Worm (Caenorhabditis elegans) whole organism, L4/young adult: ENCODE measurements around the gene C37C3.9.
A peak's percentile ranks its signal among the peaks of the same experiment; 100 is the strongest.

Source experiments
- W03F9.2 ChIP-seq: fragments of 150-350 bp; optimal IDR thresholded peaks from 2 replicates; lab custom pipeline; 2014; ENCODE audit warnings: missing biosample characterization, missing genetic modification characterization
- dao-5 ChIP-seq: sonication (generic microtip); optimal IDR thresholded peaks from 2 replicates; lab custom pipeline; 2016; ENCODE audit warnings: missing genotype, missing genetic modification characterization, moderate library complexity, missing compliant biosample characterization
- him-1 ChIP-seq: sonication (generic microtip); optimal IDR thresholded peaks from 2 replicates; lab custom pipeline; 2016; ENCODE audit warnings: missing genotype, missing genetic modification reagents, missing genetic modification characterization, missing compliant biosample characterization

Gene C37C3.9

ce11 chrV:7854603-7855002 is at the start of gene C37C3.9, which contains the start of gene C37C3.18:
Gene C37C3.9 (minus strand): TSS chrV:7854700.
Gene C37C3.18 (plus strand): TSS chrV:7854993.
- TF ChIP-seq W03F9.2 (tag; lab: Kevin White, UChicago) (peak; percentile 31), him-1 (tag; lab: Kevin White, UChicago) (no peak)

ce11 chrV:7901222-7901621 is 46.7 kb upstream of the C37C3.9 start:
- TF ChIP-seq him-1 (tag; lab: Kevin White, UChicago) (no peak), W03F9.2 (tag; lab: Kevin White, UChicago) (no peak), dao-5 (tag; lab: Kevin White, UChicago) (no peak)

- no peak for TF ChIP-seq W03F9.2 (tag; lab: Kevin White, UChicago)
- no peak for TF ChIP-seq dao-5 (tag; lab: Kevin White, UChicago)
- TF ChIP-seq him-1 (tag; lab: Kevin White, UChicago): no peak
Observed at ce11 chrV:7899761-7900160, 45.3 kb upstream of the C37C3.9 start, which contains the start of gene F40A3.7. Gene F40A3.7 (minus strand): TSS chrV:7899861.

- TF ChIP-seq W03F9.2 (tag; lab: Kevin White, UChicago): no peak
- no peak for TF ChIP-seq dao-5 (tag; lab: Kevin White, UChicago)
- no peak for TF ChIP-seq him-1 (tag; lab: Kevin White, UChicago)
Observed at ce11 chrV:7893812-7894381, 39.4 kb upstream of the C37C3.9 start, which contains the start of gene F40A3.6. Gene F40A3.6 (minus strand): TSS chrV:7893862.

DNA sequence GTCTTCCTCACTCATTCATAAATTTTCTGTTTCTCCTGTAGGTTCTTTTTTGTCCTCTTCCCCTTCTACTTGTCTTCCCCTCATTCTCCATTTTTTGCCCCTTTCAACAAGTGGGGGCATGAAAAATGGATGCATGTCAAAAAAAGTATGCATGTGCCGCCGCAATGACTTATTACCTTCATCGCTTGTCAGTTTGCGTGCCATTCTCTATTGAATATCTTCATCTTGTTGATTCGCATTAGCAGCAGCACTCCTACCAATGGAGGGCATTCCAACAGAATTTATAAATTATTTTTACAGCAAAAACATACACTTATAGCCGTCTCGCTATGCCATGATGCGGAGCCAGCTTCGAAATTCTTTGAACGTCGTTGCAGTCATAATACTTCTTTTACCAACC is 36.7 kb upstream of the C37C3.9 start, which contains the start of gene F40A3.1:
TSS of gene F40A3.1 (plus strand) at position 301 of the 400 bp plus-strand sequence.
- no peak for TF ChIP-seq him-1 (tag; lab: Kevin White, UChicago)
- TF ChIP-seq dao-5 (tag; lab: Kevin White, UChicago): no peak
- no peak for TF ChIP-seq W03F9.2 (tag; lab: Kevin White, UChicago)

DNA sequence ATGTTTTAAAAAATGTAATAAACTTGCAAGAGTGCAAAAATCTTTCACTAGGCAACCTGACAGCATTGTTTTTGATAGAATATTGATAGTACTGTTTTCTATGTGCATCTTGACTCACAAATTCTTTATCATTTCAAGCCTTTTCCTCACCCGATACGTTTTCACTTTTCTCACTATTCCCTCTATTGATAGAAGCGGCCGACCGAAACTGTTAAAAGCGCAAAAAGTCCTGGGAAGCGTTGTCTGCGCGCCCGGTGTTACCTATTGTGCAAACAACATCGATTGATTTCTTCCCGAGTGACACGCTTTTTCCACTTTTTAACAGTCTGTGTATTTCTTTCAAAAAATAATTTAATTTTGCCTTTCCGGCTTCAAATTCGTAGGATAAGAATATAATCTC is 33.5 kb upstream of the C37C3.9 start:
- no peak for TF ChIP-seq dao-5 (tag; lab: Kevin White, UChicago)
- no peak for TF ChIP-seq him-1 (tag; lab: Kevin White, UChicago)
- TF ChIP-seq W03F9.2 (tag; lab: Kevin White, UChicago): no peak

- TF ChIP-seq him-1 (tag; lab: Kevin White, UChicago) (no peak), dao-5 (tag; lab: Kevin White, UChicago) (no peak), W03F9.2 (tag; lab: Kevin White, UChicago) (no peak)
Observed at ce11 chrV:7884441-7884840, 29.9 kb upstream of the C37C3.9 start.

DNA sequence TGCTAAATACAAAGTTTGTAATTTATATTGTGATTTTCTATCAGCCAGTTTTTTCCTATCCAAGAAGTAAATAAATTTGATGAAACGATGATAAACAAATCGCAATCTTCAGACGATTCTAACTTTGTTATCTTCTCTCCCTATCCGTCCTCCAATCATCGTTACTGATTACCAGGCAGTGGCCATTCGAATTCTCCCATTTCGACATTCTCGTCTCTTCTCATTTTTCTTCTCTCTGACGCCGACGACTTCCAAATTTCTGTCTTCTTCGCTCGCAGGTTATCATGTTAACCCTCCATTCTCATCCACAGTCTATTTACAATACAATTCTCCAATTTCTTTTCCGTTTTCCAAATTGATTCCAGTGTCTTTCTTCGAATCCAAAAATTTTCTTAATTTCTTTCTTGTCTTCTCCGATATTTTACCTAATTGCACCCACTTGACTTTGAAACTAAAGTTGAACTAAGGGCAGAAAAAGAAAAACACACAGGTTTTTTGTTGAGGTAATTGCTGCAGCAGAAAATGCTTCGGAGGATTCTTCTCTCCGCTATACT is 24.0 kb upstream of the C37C3.9 start, which contains the start of gene F40A3.2:
TSS of gene F40A3.2 (plus strand) at position 504 of the 554 bp plus-strand sequence.
- TF ChIP-seq W03F9.2 (tag; lab: Kevin White, UChicago) (no peak), him-1 (tag; lab: Kevin White, UChicago) (no peak), dao-5 (tag; lab: Kevin White, UChicago) (no peak)

ce11 chrV:7876881-7877475 is 22.5 kb upstream of the C37C3.9 start, which contains the start of gene F40A3.3:
Gene F40A3.3 (plus strand): TSS chrV:7877444.
- peak; percentile 38 for TF ChIP-seq W03F9.2 (tag; lab: Kevin White, UChicago)
- TF ChIP-seq him-1 (tag; lab: Kevin White, UChicago): no peak
- TF ChIP-seq dao-5 (tag; lab: Kevin White, UChicago): no peak

DNA sequence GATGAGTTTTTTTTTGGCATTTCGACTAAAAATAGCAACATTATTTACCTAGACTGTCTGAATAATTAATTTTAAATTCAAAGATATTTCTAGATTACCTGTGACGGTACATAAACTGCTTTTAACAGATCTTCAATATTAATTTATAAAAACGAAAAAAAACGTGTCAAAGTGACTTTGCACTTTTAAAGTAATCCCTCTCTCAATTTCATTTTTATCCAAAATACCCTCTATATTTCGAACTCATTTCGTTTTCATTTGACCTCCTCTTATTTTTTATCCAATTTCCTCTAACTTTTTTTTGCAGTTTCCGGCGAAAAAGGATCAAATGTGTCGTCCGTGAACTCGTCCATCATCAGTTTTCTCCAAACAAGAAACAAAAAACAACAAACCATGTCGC is 21.0 kb upstream of the C37C3.9 start, which contains the start of gene F40A3.4:
TSS of gene F40A3.4 (plus strand) at position 301 of the 400 bp plus-strand sequence.
- TF ChIP-seq W03F9.2 (tag; lab: Kevin White, UChicago) (no peak), dao-5 (tag; lab: Kevin White, UChicago) (no peak), him-1 (tag; lab: Kevin White, UChicago) (no peak)

DNA sequence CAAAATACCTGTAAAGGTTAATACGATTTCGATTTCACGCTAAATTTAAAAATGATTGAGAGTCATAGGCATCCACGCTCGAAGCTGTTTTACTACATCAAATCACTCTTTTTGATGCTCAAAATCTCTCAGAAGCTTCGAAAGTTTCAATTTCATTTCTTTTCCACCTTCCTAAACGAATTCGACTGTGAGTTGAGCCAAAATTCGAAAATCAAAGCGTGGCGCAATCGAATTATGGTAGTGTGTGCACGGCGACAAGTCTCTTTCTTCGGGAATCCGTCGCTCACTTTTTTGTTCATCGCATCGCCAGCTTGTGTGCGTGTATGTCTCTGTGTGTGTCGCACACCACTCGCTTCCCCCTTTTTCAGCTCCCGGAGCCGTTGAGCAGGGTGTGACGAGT is 18.4 kb upstream of the C37C3.9 start:
- TF ChIP-seq him-1 (tag; lab: Kevin White, UChicago): no peak

DNA sequence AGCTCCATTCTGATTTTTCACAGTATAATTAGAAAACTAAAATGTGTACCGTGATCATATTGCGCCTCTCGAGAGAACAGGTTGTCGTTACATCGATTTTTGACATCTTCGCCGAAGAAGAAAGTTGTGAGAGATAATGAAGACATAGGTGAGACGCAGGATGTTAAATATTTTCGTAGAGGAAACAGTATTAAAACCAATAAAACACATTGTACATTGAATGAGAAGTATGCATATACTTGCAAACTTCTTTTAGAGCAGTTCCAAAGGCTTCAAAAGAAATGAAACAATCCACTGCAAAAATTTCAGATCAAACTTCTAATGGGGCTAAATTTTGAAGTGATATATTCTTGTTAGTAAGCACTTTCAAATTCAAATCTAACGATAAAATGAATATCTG is 16.2 kb upstream of the C37C3.9 start, which contains the start of gene nipi-4:
TSS of gene nipi-4 (minus strand) at position 101 of the 400 bp plus-strand sequence.
- TF ChIP-seq W03F9.2 (tag; lab: Kevin White, UChicago) (no peak), him-1 (tag; lab: Kevin White, UChicago) (no peak), dao-5 (tag; lab: Kevin White, UChicago) (no peak)

- TF ChIP-seq him-1 (tag; lab: Kevin White, UChicago): no peak
- no peak for TF ChIP-seq dao-5 (tag; lab: Kevin White, UChicago)
- TF ChIP-seq W03F9.2 (tag; lab: Kevin White, UChicago): no peak
Observed at ce11 chrV:7864663-7865062, 10.2 kb upstream of the C37C3.9 start, which contains the start of gene C37C3.11. Gene C37C3.11 (minus strand): TSS chrV:7864763.
